Worm (Caenorhabditis elegans) whole organism, L4 larva: ENCODE data around the gene F20E11.18.

Source experiments
- F10B5.3 ChIP-seq: sonication (generic microtip); optimal IDR thresholded peaks from 2 replicates; lab custom pipeline; 2016; ENCODE audit warnings: mild to moderate bottlenecking, missing genetic modification characterization, missing compliant biosample characterization
- F26F4.8 ChIP-seq: fragments of 200-800 bp; sonication (Bioruptor generic); conservative IDR thresholded peaks from 2 replicates; pipeline ENCODE4 v1.3.6; 2022; ENCODE audit warnings: missing genetic modification characterization, missing compliant biosample characterization
- F44E2.7 ChIP-seq: fragments of 200-800 bp; sonication (Bioruptor generic); IDR thresholded peaks from 2 replicates; pipeline ENCODE4 v2.1.2; 2022; ENCODE audit warnings: missing genetic modification characterization, missing compliant biosample characterization
- F49E8.2 ChIP-seq: sonication (generic microtip); optimal IDR thresholded peaks from 2 replicates; lab custom pipeline; 2016; ENCODE audit warnings: missing compliant biosample characterization, mild to moderate bottlenecking, missing genetic modification characterization, borderline replicate concordance
- T26A8.4 ChIP-seq: fragments of 200-800 bp; sonication (Bioruptor generic); IDR thresholded peaks from 2 replicates; pipeline ENCODE4 v1.3.6; 2022; ENCODE audit warnings: missing genetic modification characterization, missing compliant biosample characterization
- Y105C5A.15 ChIP-seq: fragments of 200-800 bp; sonication (Bioruptor generic); IDR thresholded peaks from 2 replicates; pipeline ENCODE4 v1.3.6; 2022; ENCODE audit warnings: missing genetic modification characterization, missing compliant biosample characterization
- Y48G9A.11 ChIP-seq: fragments of 200-800 bp; sonication (Bioruptor generic); IDR thresholded peaks from 2 replicates; pipeline ENCODE4 v1.3.6; 2022; ENCODE audit warnings: missing genetic modification reagents, missing genetic modification characterization, missing compliant biosample characterization
- Y5F2A.4 ChIP-seq: fragments of 200-800 bp; sonication (Bioruptor generic); optimal IDR thresholded peaks from 2 replicates; lab custom pipeline; 2018; ENCODE audit warnings: mild to moderate bottlenecking, missing genetic modification characterization, missing compliant biosample characterization
- Y75B8A.6 ChIP-seq: fragments of 200-800 bp; sonication (Bioruptor generic); IDR thresholded peaks from 2 replicates; pipeline ENCODE4 v1.3.6; 2022; ENCODE audit warnings: missing genetic modification reagents, missing genetic modification characterization, missing compliant biosample characterization
- ZK337.2 ChIP-seq: fragments of 200-800 bp; sonication (Bioruptor generic); IDR thresholded peaks from 2 replicates; pipeline ENCODE4 v1.3.6; 2022; ENCODE audit warnings: missing genetic modification reagents, missing genetic modification characterization, missing compliant biosample characterization
- aha-1 ChIP-seq: fragments of 150-350 bp; peaks from one replicate; lab custom pipeline; 2014; ENCODE audit warnings: missing biosample characterization, missing genetic modification characterization
- ama-1 ChIP-seq: fragments of 150-350 bp; optimal IDR thresholded peaks from 2 replicates; lab custom pipeline; 2014; ENCODE audit warnings: inconsistent platforms, mixed read lengths
- ceh-44 ChIP-seq: fragments of 200-800 bp; sonication (Bioruptor generic); IDR thresholded peaks from 2 replicates; pipeline ENCODE4 v1.3.6; 2022; ENCODE audit warnings: missing genetic modification reagents, missing genetic modification characterization, missing compliant biosample characterization
- ceh-62 ChIP-seq: sonication (generic microtip); optimal IDR thresholded peaks from 2 replicates; lab custom pipeline; 2017; ENCODE audit warnings: missing biosample characterization, missing genetic modification characterization
- ceh-82 ChIP-seq: sonication (generic microtip); optimal IDR thresholded peaks from 2 replicates; lab custom pipeline; 2017; ENCODE audit warnings: missing biosample characterization, missing genetic modification characterization
- daf-19 ChIP-seq: fragments of 200-800 bp; sonication (Bioruptor generic); conservative IDR thresholded peaks from 2 replicates; pipeline ENCODE4 v1.3.6; 2022; ENCODE audit warnings: missing genetic modification characterization, missing compliant biosample characterization
- daf-8 ChIP-seq: fragments of 200-800 bp; sonication (Bioruptor generic); IDR thresholded peaks from 2 replicates; pipeline ENCODE4 v1.3.6; 2022; ENCODE audit warnings: missing genetic modification characterization, missing compliant biosample characterization
- dpl-1 ChIP-seq: fragments of 150-350 bp; optimal IDR thresholded peaks from 2 replicates; lab custom pipeline; 2014; ENCODE audit warnings: missing biosample characterization, missing genetic modification reagents, missing genetic modification characterization
- duxl-1 ChIP-seq: sonication (generic microtip); optimal IDR thresholded peaks from 2 replicates; lab custom pipeline; 2016; ENCODE audit warnings: mild to moderate bottlenecking, missing genetic modification characterization, moderate library complexity, missing compliant biosample characterization; ENCODE audit not compliant: poor library complexity
- egl-27 ChIP-seq: sonication (generic microtip); optimal IDR thresholded peaks from 3 replicates; lab custom pipeline; 2017; ENCODE audit warnings: missing biosample characterization, missing genetic modification reagents, missing genetic modification characterization
- jun-1 ChIP-seq: fragments of 150-350 bp; optimal IDR thresholded peaks from 2 replicates; lab custom pipeline; 2014; ENCODE audit warnings: missing biosample characterization, missing genetic modification reagents, missing genetic modification characterization
- lin-13 ChIP-seq: fragments of 150-350 bp; optimal IDR thresholded peaks from 2 replicates; lab custom pipeline; 2014; ENCODE audit warnings: missing biosample characterization, missing genetic modification reagents, missing genetic modification characterization
- lin-38 ChIP-seq: fragments of 200-800 bp; sonication (Bioruptor generic); IDR thresholded peaks from 2 replicates; pipeline ENCODE4 v1.3.6; 2022; ENCODE audit warnings: missing genetic modification reagents, missing genetic modification characterization, missing compliant biosample characterization
- lsy-2 ChIP-seq, 2 experiments: fragments of 150-350 bp in 1 of 2; sonication (generic microtip) in 1 of 2; optimal IDR thresholded peaks; 2 replicates each; lab custom pipeline; 2014 to 2017; ENCODE audit warnings: missing biosample characterization in 2 of 2, missing genetic modification characterization in 2 of 2
- madf-9 ChIP-seq: fragments of 200-800 bp; sonication (Bioruptor generic); conservative IDR thresholded peaks from 2 replicates; pipeline ENCODE4 v1.3.6; 2022; ENCODE audit warnings: missing genetic modification reagents, missing genetic modification characterization, missing compliant biosample characterization
- mdt-29 ChIP-seq: fragments of 200-800 bp; sonication (Bioruptor generic); IDR thresholded peaks from 2 replicates; pipeline ENCODE4 v1.3.6; 2022; ENCODE audit warnings: missing genetic modification reagents, missing genetic modification characterization, missing compliant biosample characterization
- mxl-2 ChIP-seq: fragments of 200-800 bp; sonication (Bioruptor generic); conservative IDR thresholded peaks from 2 replicates; pipeline ENCODE4 v1.3.6; 2022; ENCODE audit warnings: missing genetic modification reagents, missing genetic modification characterization, missing compliant biosample characterization
- mxl-3 ChIP-seq: fragments of 200-800 bp; sonication (Bioruptor generic); optimal IDR thresholded peaks from 2 replicates; lab custom pipeline; 2018; ENCODE audit warnings: mild to moderate bottlenecking, missing genetic modification characterization, missing compliant biosample characterization
- nhr-10 ChIP-seq: fragments of 150-350 bp; optimal IDR thresholded peaks from 2 replicates; lab custom pipeline; 2014; ENCODE audit warnings: missing biosample characterization, missing genetic modification characterization
- nhr-102 ChIP-seq: sonication (generic microtip); optimal IDR thresholded peaks from 2 replicates; lab custom pipeline; 2016; ENCODE audit warnings: mild to moderate bottlenecking, missing genetic modification characterization, moderate library complexity, missing compliant biosample characterization
- nhr-111 ChIP-seq: fragments of 200-800 bp; sonication (Bioruptor generic); optimal IDR thresholded peaks from 2 replicates; lab custom pipeline; 2018; ENCODE audit warnings: mild to moderate bottlenecking, missing genetic modification characterization, missing compliant biosample characterization
- nhr-237 ChIP-seq: sonication (generic microtip); optimal IDR thresholded peaks from 2 replicates; lab custom pipeline; 2017; ENCODE audit warnings: missing biosample characterization, missing genetic modification characterization
- nhr-41 ChIP-seq: fragments of 200-800 bp; sonication (Bioruptor generic); IDR thresholded peaks from 2 replicates; pipeline ENCODE4 v1.3.6; 2022; ENCODE audit warnings: missing genetic modification reagents, missing genetic modification characterization, missing compliant biosample characterization
- nhr-48 ChIP-seq: sonication (generic microtip); optimal IDR thresholded peaks from 2 replicates; lab custom pipeline; 2016; ENCODE audit warnings: mild to moderate bottlenecking, missing genetic modification characterization, missing compliant biosample characterization
- saeg-2 ChIP-seq: fragments of 200-800 bp; sonication (Bioruptor generic); IDR thresholded peaks from 2 replicates; pipeline ENCODE4 v1.3.6; 2022; ENCODE audit warnings: missing genetic modification reagents, missing genetic modification characterization, missing compliant biosample characterization
- sdz-12 ChIP-seq: fragments of 200-800 bp; sonication (Bioruptor generic); optimal IDR thresholded peaks from 2 replicates; lab custom pipeline; 2018; ENCODE audit warnings: mild to moderate bottlenecking, missing genetic modification characterization, missing compliant biosample characterization
- skn-1 ChIP-seq: fragments of 150-350 bp; optimal IDR thresholded peaks from 2 replicates; lab custom pipeline; 2014; ENCODE audit warnings: missing biosample characterization, missing genetic modification characterization
- snpc-1.2 ChIP-seq: fragments of 200-800 bp; sonication (Bioruptor generic); IDR thresholded peaks from 2 replicates; pipeline ENCODE4 v1.3.6; 2022; ENCODE audit warnings: missing genetic modification reagents, missing genetic modification characterization, missing compliant biosample characterization
- snpc-4 ChIP-seq: fragments of 150-350 bp; optimal IDR thresholded peaks from 2 replicates; lab custom pipeline; 2014; ENCODE audit warnings: missing biosample characterization, missing genetic modification characterization
- tra-1 ChIP-seq: fragments of 200-800 bp; sonication (Bioruptor generic); IDR thresholded peaks from 2 replicates; pipeline ENCODE4 v1.3.6; 2022; ENCODE audit warnings: missing genetic modification reagents, missing genetic modification characterization, missing compliant biosample characterization
- unc-130 ChIP-seq: sonication (generic microtip); optimal IDR thresholded peaks from 2 replicates; lab custom pipeline; 2016; ENCODE audit warnings: missing genetic modification reagents, missing genetic modification characterization, missing compliant biosample characterization
- zag-1 ChIP-seq: fragments of 150-350 bp; optimal IDR thresholded peaks from 2 replicates; lab custom pipeline; 2014; ENCODE audit warnings: missing biosample characterization, missing genetic modification characterization
- zip-11 ChIP-seq: fragments of 200-800 bp; sonication (Bioruptor generic); IDR thresholded peaks from 2 replicates; pipeline ENCODE4 v1.3.6; 2022; ENCODE audit warnings: missing genetic modification characterization, missing compliant biosample characterization
- ztf-11 ChIP-seq: fragments of 150-350 bp; optimal IDR thresholded peaks from 2 replicates; lab custom pipeline; 2014; ENCODE audit warnings: missing biosample characterization, missing genetic modification characterization
- ztf-7 ChIP-seq: fragments of 150-350 bp; optimal IDR thresholded peaks from 2 replicates; lab custom pipeline; 2014; ENCODE audit warnings: missing biosample characterization, missing genetic modification characterization

Gene F20E11.18

DNA sequence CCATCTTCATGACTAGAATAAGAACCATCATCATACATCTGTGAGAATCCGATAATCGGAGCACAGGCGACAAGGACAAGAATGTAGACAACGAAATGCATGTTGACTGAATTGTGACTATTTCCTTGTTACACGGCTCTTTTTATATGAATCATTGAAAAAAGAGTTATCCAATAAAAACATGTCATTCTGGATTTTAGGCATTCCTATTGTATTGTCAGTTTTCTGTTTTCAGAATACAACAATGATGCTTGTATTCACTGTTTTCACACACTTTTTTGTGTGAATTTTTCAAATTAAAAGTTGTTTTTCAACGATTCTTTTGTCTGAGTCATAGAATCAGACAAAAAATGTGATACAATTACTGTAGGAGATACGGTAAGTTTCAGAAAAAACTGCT is at the start of gene F20E11.18:
F20E11.18 (minus strand) TSS at position 101 of the 400 bp plus-strand sequence.
- no peak for TF ChIP-seq F49E8.2 (tag; lab: Kevin White, UChicago)
- TF ChIP-seq ZK337.2 (GFP tag; lab: Robert Waterston, UW) = no peak
- TF ChIP-seq nhr-102 (tag; lab: Kevin White, UChicago) = no peak
- TF ChIP-seq ceh-44 = no peak
- TF ChIP-seq nhr-237 (tag; lab: Kevin White, UChicago) = no peak
- no peak for TF ChIP-seq ztf-7
- TF ChIP-seq zag-1 = no peak
- no peak for TF ChIP-seq lsy-2 (tag; optimal IDR thresholded peaks at IDR 0.05; lab: Kevin White, UChicago)
- TF ChIP-seq tra-1 (GFP tag; lab: Robert Waterston, UW) = no peak
- TF ChIP-seq nhr-111 (GFP tag; lab: Kevin White, UChicago) = no peak
- no peak for TF ChIP-seq Y105C5A.15 (GFP tag; lab: Robert Waterston, UW)
- no peak for TF ChIP-seq saeg-2 (GFP tag; lab: Robert Waterston, UW)
- TF ChIP-seq mxl-2 (GFP tag; lab: Robert Waterston, UW) = no peak
- no peak for TF ChIP-seq nhr-41
- TF ChIP-seq F10B5.3 = no peak
- no peak for TF ChIP-seq ceh-62 (tag; lab: Kevin White, UChicago)
- TF ChIP-seq mxl-3 (GFP tag; lab: Kevin White, UChicago) = no peak
- TF ChIP-seq, all 104 proteins: peak for 0

DNA sequence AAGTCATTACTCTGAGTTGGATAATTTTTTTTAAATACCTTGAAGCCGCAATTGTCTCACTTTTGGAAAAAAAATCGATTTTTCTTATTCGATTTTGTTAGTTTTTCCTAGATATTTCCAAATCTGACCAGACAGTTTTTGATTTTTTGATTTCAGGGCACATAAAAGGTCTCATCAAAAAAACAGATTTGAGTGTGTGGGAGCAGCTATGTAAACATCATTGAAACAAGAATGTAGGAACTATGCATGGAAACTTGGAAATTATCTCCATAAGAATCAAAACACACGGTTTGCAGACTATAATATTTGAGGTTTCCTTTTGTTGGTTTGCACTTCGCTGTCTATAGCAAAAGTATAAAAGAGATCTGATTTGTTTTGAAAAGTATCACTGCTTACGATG is 49.6 kb upstream of the F20E11.18 start, which contains the start of gene scl-24:
scl-24 (plus strand) TSS at position 301 of the 400 bp plus-strand sequence.
- TF ChIP-seq ceh-62 (tag; lab: Kevin White, UChicago) (no peak), aha-1 (peak; percentile 8)

DNA sequence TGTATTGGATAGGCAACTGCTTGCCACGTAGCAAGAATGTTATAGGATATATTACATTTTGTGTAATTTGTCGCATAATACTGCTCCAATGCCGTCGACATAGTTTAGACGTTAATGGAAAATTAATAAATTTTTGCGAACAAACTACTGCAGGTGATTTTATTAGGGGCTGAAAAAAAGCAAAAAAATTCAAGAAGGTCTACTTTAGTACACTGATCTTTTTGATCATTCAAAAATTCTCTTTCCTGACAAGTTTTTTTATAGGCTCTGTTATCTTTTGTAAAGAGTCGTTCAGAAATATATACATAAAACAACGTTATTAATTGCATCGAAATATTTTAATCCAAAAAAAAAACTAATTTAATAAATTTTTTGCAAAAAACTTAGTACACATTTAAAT is 48.7 kb upstream of the F20E11.18 start, which contains the start of gene srh-111:
srh-111 (minus strand) TSS at position 101 of the 400 bp plus-strand sequence.
- TF ChIP-seq egl-27 (no peak), F44E2.7 (GFP tag; lab: Robert Waterston, UW) (no peak), nhr-102 (tag; lab: Kevin White, UChicago) (no peak), lin-13 (no peak), F49E8.2 (tag; lab: Kevin White, UChicago) (no peak), mdt-29 (GFP tag; lab: Robert Waterston, UW) (no peak), sdz-12 (no peak), nhr-41 (no peak), skn-1 (no peak), jun-1 (tag; lab: Kevin White, UChicago) (no peak), ama-1 (lab: Kevin White, UChicago) (no peak), zip-11 (GFP tag; lab: Robert Waterston, UW) (no peak), snpc-1.2 (GFP tag; lab: Robert Waterston, UW) (no peak), Y5F2A.4 (GFP tag; lab: Kevin White, UChicago) (no peak), snpc-4 (tag; lab: Kevin White, UChicago) (no peak), F26F4.8 (GFP tag; lab: Robert Waterston, UW) (no peak), madf-9 (GFP tag; lab: Robert Waterston, UW) (no peak), Y48G9A.11 (GFP tag; lab: Robert Waterston, UW) (no peak)

DNA sequence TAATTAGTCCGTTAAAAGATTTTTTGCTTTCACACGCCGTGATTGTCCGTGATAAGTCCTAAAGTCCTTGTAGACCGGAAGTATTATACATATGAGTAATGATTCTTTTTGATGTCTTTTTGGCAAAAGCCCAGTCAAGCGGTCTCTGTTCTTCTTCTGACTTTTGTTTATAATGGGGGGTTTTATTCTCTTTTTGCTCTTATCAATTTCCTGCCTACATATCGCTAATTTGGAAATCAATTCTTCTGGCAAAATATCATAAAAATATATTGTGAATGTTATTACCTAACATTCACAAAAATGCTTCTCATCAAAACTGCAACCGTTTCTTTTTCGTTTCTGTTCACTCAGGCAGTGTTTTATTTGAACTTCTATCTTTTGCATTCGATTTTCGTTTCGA is 40.1 kb upstream of the F20E11.18 start, which contains the start of gene srbc-61:
srbc-61 (plus strand) TSS at position 301 of the 400 bp plus-strand sequence.
- TF ChIP-seq mxl-2 (GFP tag; lab: Robert Waterston, UW) = no peak

DNA sequence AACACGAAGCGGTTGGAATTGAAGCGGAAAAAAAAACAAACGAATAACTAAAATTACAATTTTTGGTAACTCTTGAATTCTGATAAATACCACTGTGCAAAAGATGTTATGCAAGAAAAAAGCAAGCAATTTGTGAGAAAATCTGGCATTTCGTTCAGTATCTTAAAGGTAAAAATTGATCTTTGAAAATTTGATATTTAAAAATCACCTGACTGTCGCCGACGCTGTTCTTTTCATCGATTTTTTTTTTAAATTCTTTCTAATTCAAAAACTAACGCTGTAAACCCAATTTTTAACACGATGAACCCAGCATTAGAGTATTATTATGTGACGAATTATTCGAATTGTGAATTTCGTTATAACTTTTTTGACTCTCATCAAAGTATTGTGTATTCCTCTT is 37.3 kb upstream of the F20E11.18 start, which contains the start of gene srh-123:
srh-123 (plus strand) TSS at position 301 of the 400 bp plus-strand sequence.
- TF ChIP-seq ztf-11 (tag; lab: Kevin White, UChicago) = no peak
- TF ChIP-seq daf-8 = no peak
- TF ChIP-seq daf-19 = no peak
- TF ChIP-seq unc-130 (GFP tag; lab: Kevin White, UChicago) = no peak
- no peak for TF ChIP-seq Y75B8A.6 (GFP tag; lab: Robert Waterston, UW)
- no peak for TF ChIP-seq Y48G9A.11 (GFP tag; lab: Robert Waterston, UW)
- TF ChIP-seq T26A8.4 = no peak
- no peak for TF ChIP-seq ceh-82 (tag; lab: Kevin White, UChicago)
- no peak for TF ChIP-seq aha-1
- TF ChIP-seq nhr-10 = no peak
- no peak for TF ChIP-seq nhr-41
- TF ChIP-seq lin-38 (GFP tag; lab: Robert Waterston, UW) = no peak
- TF ChIP-seq ztf-7 = no peak
- no peak for TF ChIP-seq dpl-1 (GFP tag; lab: Kevin White, UChicago)
- TF ChIP-seq duxl-1 (tag; lab: Kevin White, UChicago) = no peak
- no peak for TF ChIP-seq nhr-48 (tag; lab: Kevin White, UChicago)
- TF ChIP-seq F10B5.3 = no peak
